Fruit fly (Drosophila melanogaster) Kc167 (cell line): Measurements from ENCODE around the gene CG6276.

ENCODE experiments used
- insv ChIP-seq: fragments of >200 bp; optimal IDR thresholded peaks from 3 replicates; lab custom pipeline; 2018; ENCODE audit warnings: missing external identifiers
- psq ChIP-seq: fragments of >200 bp; optimal IDR thresholded peaks from 2 replicates; lab custom pipeline; 2017; ENCODE audit warnings: missing external identifiers
- ttk ChIP-seq: sonication (Bioruptor generic); optimal IDR thresholded peaks from 2 replicates; lab custom pipeline; 2017; ENCODE audit warnings: missing external identifiers

dm6 chr3R:15293005-15293877 lies 26.6 kb downstream of the CG6276 start:
- no peak for TF ChIP-seq insv (lab: Kevin White, UChicago)
- no peak for TF ChIP-seq psq (lab: Kevin White, UChicago)
- TF ChIP-seq ttk (lab: Kevin White, UChicago), result no peak
